Fruit fly (Drosophila melanogaster) whole organism, embryonic: Measurements from ENCODE around the gene Rab3GAP1.

Source experiments
- Abd-B ChIP-seq: fragments of 200-800 bp; sonication (Bioruptor generic); optimal IDR thresholded peaks from 2 replicates; lab custom pipeline; 2018; ENCODE audit warnings: missing biosample characterization, mild to moderate bottlenecking, missing genetic modification characterization, moderate library complexity
- Ada2b ChIP-seq: fragments of 200-800 bp; sonication (Bioruptor generic); IDR thresholded peaks from 2 replicates; pipeline ENCODE4 v1.3.6; 2022; ENCODE audit warnings: missing biosample characterization, missing genetic modification characterization
- Awh ChIP-seq: fragments of 200-800 bp; sonication (Bioruptor generic); IDR thresholded peaks from 2 replicates; pipeline ENCODE4, ENCODE4 v1.3.6; 2022; ENCODE audit warnings: missing biosample characterization, missing genetic modification characterization
- BtbVII ChIP-seq: fragments of 200-800 bp; sonication (Bioruptor generic); optimal IDR thresholded peaks from 3 replicates; lab custom pipeline; 2017; ENCODE audit warnings: missing biosample characterization, mild to moderate bottlenecking, missing genetic modification characterization
- CG11085 ChIP-seq: fragments of 200-800 bp; sonication (Bioruptor generic); IDR thresholded peaks from 2 replicates; pipeline ENCODE4 v1.3.6; 2022; ENCODE audit warnings: missing biosample characterization, missing genetic modification characterization
- CG11093 ChIP-seq: fragments of 200-800 bp; sonication (Bioruptor generic); IDR thresholded peaks from 3 replicates; pipeline ENCODE4 v1.3.6; 2022; ENCODE audit warnings: missing biosample characterization, missing genetic modification characterization
- CG11456 ChIP-seq: fragments of 200-800 bp; sonication (Bioruptor generic); IDR thresholded peaks from 3 replicates; pipeline ENCODE4 v1.3.6; 2022; ENCODE audit warnings: missing biosample characterization, missing genetic modification characterization
- CG13624 ChIP-seq: fragments of 200-800 bp; sonication (Bioruptor generic); optimal IDR thresholded peaks from 2 replicates; lab custom pipeline; 2016; ENCODE audit warnings: missing biosample characterization, missing genetic modification characterization
- CG14441 ChIP-seq: fragments of 200-800 bp; sonication (Bioruptor generic); IDR thresholded peaks from 2 replicates; pipeline ENCODE4 v1.3.6; 2022; ENCODE audit warnings: missing biosample characterization, missing genetic modification characterization
- CG15696 ChIP-seq: fragments of 200-800 bp; sonication (Bioruptor generic); optimal IDR thresholded peaks from 2 replicates; lab custom pipeline; 2019; ENCODE audit warnings: missing biosample characterization, mild to moderate bottlenecking, missing genetic modification characterization, moderate library complexity
- CG32772 ChIP-seq: fragments of 200-800 bp; sonication (Bioruptor generic); IDR thresholded peaks from 2 replicates; pipeline ENCODE4 v1.3.6; 2022; ENCODE audit warnings: missing biosample characterization, missing genetic modification characterization
- CG42726 ChIP-seq: fragments of 200-800 bp; sonication (Bioruptor generic); IDR thresholded peaks from 2 replicates; pipeline ENCODE4 v1.3.6; 2022; ENCODE audit warnings: missing biosample characterization, missing genetic modification characterization; ENCODE audit not compliant: partially characterized antibody
- CG4328 ChIP-seq: fragments of 200-800 bp; sonication (Bioruptor generic); optimal IDR thresholded peaks from 3 replicates; lab custom pipeline; 2017; ENCODE audit warnings: missing biosample characterization, missing genetic modification reagents, missing genetic modification characterization
- CG6791 ChIP-seq: fragments of 200-800 bp; sonication (Bioruptor generic); IDR thresholded peaks from 3 replicates; pipeline ENCODE4 v1.3.6; 2022; ENCODE audit warnings: missing biosample characterization, missing genetic modification characterization; ENCODE audit not compliant: partially characterized antibody
- CG6813 ChIP-seq: fragments of 200-800 bp; sonication (Bioruptor generic); optimal IDR thresholded peaks from 2 replicates; lab custom pipeline; 2017; ENCODE audit warnings: missing biosample characterization, missing genetic modification characterization, mild to moderate bottlenecking, moderate library complexity, missing genetic modification reagents
- CG6854 ChIP-seq: fragments of 200-800 bp; sonication (Bioruptor generic); optimal IDR thresholded peaks from 3 replicates; lab custom pipeline; 2017; ENCODE audit warnings: missing biosample characterization, mild to moderate bottlenecking, missing genetic modification characterization
- CG7928 ChIP-seq: fragments of 200-800 bp; sonication (Bioruptor generic); optimal IDR thresholded peaks from 2 replicates; lab custom pipeline; 2017; ENCODE audit warnings: missing biosample characterization, mild to moderate bottlenecking, missing genetic modification characterization
- CG8290 ChIP-seq, 3 experiments: fragments of 200-800 bp; sonication (Bioruptor generic); optimal IDR thresholded peaks; 2 replicates each; lab custom pipeline; 2016 to 2019; ENCODE audit warnings: missing biosample characterization in 3 of 3, missing genetic modification characterization in 3 of 3, mild to moderate bottlenecking in 2 of 3, moderate library complexity in 1 of 3
- CG9215 ChIP-seq: fragments of 200-800 bp; sonication (Bioruptor generic); IDR thresholded peaks from 2 replicates; pipeline ENCODE4 v1.3.6; 2022; ENCODE audit warnings: missing biosample characterization, missing genetic modification characterization
- CG9817 ChIP-seq: fragments of 200-800 bp; sonication (Bioruptor generic); optimal IDR thresholded peaks from 2 replicates; lab custom pipeline; 2018; ENCODE audit warnings: missing biosample characterization, mild to moderate bottlenecking, missing genetic modification characterization, moderate library complexity
- Deaf1 ChIP-seq: fragments of 200-800 bp; optimal IDR thresholded peaks from 3 replicates; lab custom pipeline; 2019; ENCODE audit warnings: missing biosample characterization, mild to moderate bottlenecking, missing genetic modification characterization, moderate library complexity
- Dfd ChIP-seq, 2 experiments: fragments of >200 bp; optimal IDR thresholded peaks; 2 replicates each; lab custom pipeline; 2017; ENCODE audit warnings: missing biosample characterization in 2 of 2, missing genetic modification characterization in 2 of 2
- Dll ChIP-seq: fragments of 200-800 bp; sonication (Bioruptor generic); IDR thresholded peaks from 4 replicates; pipeline ENCODE4 v1.3.6; 2022; ENCODE audit warnings: missing biosample characterization, missing genetic modification characterization; ENCODE audit not compliant: partially characterized antibody
- Dref ChIP-seq: fragments of 200-800 bp; sonication (Bioruptor generic); IDR thresholded peaks from 2 replicates; pipeline ENCODE4 v1.3.6; 2022; ENCODE audit warnings: missing biosample characterization, missing genetic modification characterization
- Gsc ChIP-seq: fragments of 200-800 bp; sonication (Bioruptor generic); IDR thresholded peaks from 2 replicates; pipeline ENCODE4 v1.3.6; 2022; ENCODE audit warnings: missing biosample characterization, missing genetic modification characterization
- HmgD ChIP-seq: fragments of 200-800 bp; sonication (Bioruptor generic); optimal IDR thresholded peaks from 3 replicates; lab custom pipeline; 2016; ENCODE audit warnings: missing biosample characterization, missing genetic modification characterization
- Hr3 ChIP-seq: fragments of 200-800 bp; sonication (Bioruptor generic); optimal IDR thresholded peaks from 3 replicates; lab custom pipeline; 2016; ENCODE audit warnings: missing biosample characterization, missing genetic modification characterization
- Jarid2 ChIP-seq: fragments of 200-800 bp; sonication (Bioruptor generic); optimal IDR thresholded peaks from 3 replicates; lab custom pipeline; 2017; ENCODE audit warnings: mild to moderate bottlenecking, missing biosample characterization, missing genetic modification reagents, missing genetic modification characterization
- Lim3 ChIP-seq: fragments of 200-800 bp; sonication (Bioruptor generic); IDR thresholded peaks from 2 replicates; pipeline ENCODE4 v1.3.6; 2022; ENCODE audit warnings: missing biosample characterization, missing genetic modification characterization
- Mrtf ChIP-seq: fragments of 200-800 bp; sonication (Bioruptor generic); IDR thresholded peaks from 3 replicates; pipeline ENCODE4 v1.3.6; 2022; ENCODE audit warnings: missing biosample characterization, missing genetic modification characterization
- Nf-YC ChIP-seq: fragments of 200-800 bp; optimal IDR thresholded peaks from 3 replicates; lab custom pipeline; 2019; ENCODE audit warnings: missing biosample characterization, mild to moderate bottlenecking, missing genetic modification characterization, moderate library complexity
- Side ChIP-seq: fragments of 200-800 bp; sonication (Bioruptor generic); optimal IDR thresholded peaks from 2 replicates; lab custom pipeline; 2016; ENCODE audit warnings: missing biosample characterization, missing genetic modification characterization
- Sin3A ChIP-seq: fragments of >200 bp; optimal IDR thresholded peaks from 2 replicates; lab custom pipeline; 2018
- Sox102F ChIP-seq: fragments of 200-800 bp; sonication (Bioruptor generic); optimal IDR thresholded peaks from 2 replicates; lab custom pipeline; 2018; ENCODE audit warnings: missing biosample characterization, mild to moderate bottlenecking, missing genetic modification characterization, moderate library complexity
- Tbp ChIP-seq: fragments of >200 bp; optimal IDR thresholded peaks from 2 replicates; lab custom pipeline; 2018; ENCODE audit warnings: missing biosample characterization, missing genetic modification characterization
- ac ChIP-seq: fragments of 200-800 bp; sonication (Bioruptor generic); optimal IDR thresholded peaks from 3 replicates; lab custom pipeline; 2017; ENCODE audit warnings: missing biosample characterization, mild to moderate bottlenecking, missing genetic modification characterization
- btn ChIP-seq: fragments of 200-800 bp; sonication (Bioruptor generic); optimal IDR thresholded peaks from 2 replicates; lab custom pipeline; 2016; ENCODE audit warnings: missing biosample characterization, missing genetic modification characterization
- chn ChIP-seq: fragments of 200-800 bp; sonication (Bioruptor generic); optimal IDR thresholded peaks from 2 replicates; lab custom pipeline; 2016; ENCODE audit warnings: missing biosample characterization, missing genetic modification characterization
- da ChIP-seq: fragments of 200-800 bp; sonication (Bioruptor generic); optimal IDR thresholded peaks from 2 replicates; lab custom pipeline; 2016; ENCODE audit warnings: missing biosample characterization, missing genetic modification characterization
- dati ChIP-seq: fragments of 200-800 bp; sonication (Bioruptor generic); IDR thresholded peaks from 2 replicates; pipeline ENCODE4 v1.3.6; 2022; ENCODE audit warnings: missing biosample characterization, missing genetic modification characterization
- dimm ChIP-seq: fragments of 200-800 bp; sonication (Bioruptor generic); IDR thresholded peaks from 2 replicates; pipeline ENCODE4 v1.3.6; 2022; ENCODE audit warnings: missing biosample characterization, missing genetic modification characterization
- ems ChIP-seq: fragments of 200-800 bp; sonication (Bioruptor generic); optimal IDR thresholded peaks from 3 replicates; lab custom pipeline; 2016; ENCODE audit warnings: missing biosample characterization, missing genetic modification characterization
- ewg ChIP-seq: fragments of 200-800 bp; sonication (Bioruptor generic); optimal IDR thresholded peaks from 3 replicates; lab custom pipeline; 2017; ENCODE audit warnings: mild to moderate bottlenecking, missing biosample characterization, missing genetic modification reagents, missing genetic modification characterization
- fd3F ChIP-seq: fragments of 200-800 bp; sonication (Bioruptor generic); optimal IDR thresholded peaks from 2 replicates; lab custom pipeline; 2018; ENCODE audit warnings: missing biosample characterization, mild to moderate bottlenecking, missing genetic modification characterization, moderate library complexity
- her ChIP-seq: fragments of 200-800 bp; sonication (Bioruptor generic); optimal IDR thresholded peaks from 2 replicates; lab custom pipeline; 2016; ENCODE audit warnings: missing biosample characterization, missing genetic modification characterization
- ken ChIP-seq: fragments of 200-800 bp; sonication (Bioruptor generic); IDR thresholded peaks from 3 replicates; pipeline ENCODE4 v1.3.6; 2022; ENCODE audit warnings: missing biosample characterization, missing genetic modification characterization
- lbe ChIP-seq: fragments of 200-800 bp; sonication (Bioruptor generic); optimal IDR thresholded peaks from 2 replicates; lab custom pipeline; 2016; ENCODE audit warnings: missing biosample characterization, mild to moderate bottlenecking, missing genetic modification characterization
- lola ChIP-seq, 3 experiments: fragments of >200 bp in 2 of 3; fragments of 200-800 bp in 1 of 3; sonication (Bioruptor generic) in 1 of 3; optimal IDR thresholded peaks; 2 replicates each; lab custom pipeline; 2017 to 2019; ENCODE audit warnings: missing biosample characterization in 3 of 3, missing genetic modification characterization in 3 of 3, mild to moderate bottlenecking in 1 of 3, moderate library complexity in 1 of 3
- scrt ChIP-seq: fragments of 200-800 bp; sonication (Bioruptor generic); optimal IDR thresholded peaks from 2 replicates; lab custom pipeline; 2018; ENCODE audit warnings: missing biosample characterization, mild to moderate bottlenecking, missing genetic modification characterization, moderate library complexity
- slp2 ChIP-seq: fragments of 200-800 bp; sonication (Bioruptor generic); optimal IDR thresholded peaks from 2 replicates; lab custom pipeline; 2016; ENCODE audit warnings: missing biosample characterization, missing genetic modification characterization
- yki ChIP-seq: fragments of >200 bp; optimal IDR thresholded peaks from 3 replicates; lab custom pipeline; 2018
- zf30C ChIP-seq: fragments of 200-800 bp; sonication (Bioruptor generic); optimal IDR thresholded peaks from 3 replicates; lab custom pipeline; 2018; ENCODE audit warnings: missing biosample characterization, mild to moderate bottlenecking, missing genetic modification characterization

Gene Rab3GAP1

DNA sequence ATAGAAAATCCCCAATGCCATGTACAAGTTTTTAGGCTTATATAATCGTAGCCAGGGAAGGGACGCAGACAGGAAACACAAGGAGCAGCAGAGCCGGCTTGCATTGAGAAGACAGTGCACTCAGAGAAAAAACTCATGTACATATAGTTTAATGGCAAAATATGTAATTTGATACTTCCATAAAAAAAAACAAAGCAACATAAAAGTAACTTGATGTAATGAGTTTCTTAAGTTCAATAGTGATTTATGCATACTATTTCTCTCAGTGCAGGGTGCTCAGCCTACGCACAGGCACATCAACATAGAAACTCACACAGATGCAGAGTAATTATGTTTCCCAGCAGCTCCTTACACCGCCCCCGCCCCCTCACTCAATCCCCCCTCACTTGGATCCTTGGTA lies 9.8 kb upstream of the Rab3GAP1 start (continued):
- TF ChIP-seq Ada2b (GFP tag; lab: Robert Waterston, UW): peak; percentile 77
- no peak for TF ChIP-seq Dref
- peak; percentile 17 for TF ChIP-seq Nf-YC (tag; lab: Kevin White, UChicago)
- peak; percentile 56 for TF ChIP-seq chn (GFP tag; lab: Kevin White, UChicago)
- TF ChIP-seq CG13624 (GFP tag; lab: Kevin White, UChicago): peak; percentile 66
- TF ChIP-seq ac (GFP tag; lab: Kevin White, UChicago): no peak
- no peak for TF ChIP-seq HmgD
- TF ChIP-seq CG14441 (GFP tag; lab: Robert Waterston, UW): peak; percentile 62
- TF ChIP-seq Side: peak; percentile 7
- TF ChIP-seq lbe (GFP tag; lab: Kevin White, UChicago): no peak
- TF ChIP-seq scrt (GFP tag; lab: Kevin White, UChicago): peak; percentile 52
- TF ChIP-seq CG9215 (GFP tag; lab: Robert Waterston, UW): peak; percentile 59
- no peak for TF ChIP-seq Gsc (GFP tag; lab: Robert Waterston, UW)
- TF ChIP-seq Abd-B: peak; percentile 19
- TF ChIP-seq CG4328 (GFP tag; lab: Kevin White, UChicago): peak; percentile 10
- TF ChIP-seq Dfd (GFP tag; optimal IDR thresholded peaks at IDR 0.05; lab: Kevin White, UChicago): no peak
- TF ChIP-seq CG6854 (GFP tag; lab: Kevin White, UChicago): peak; percentile 70
- TF ChIP-seq slp2: no peak
- TF ChIP-seq Deaf1 (tag; lab: Kevin White, UChicago): peak; percentile 46
- peak; percentile 6 for TF ChIP-seq CG7928
- no peak for TF ChIP-seq Tbp (GFP tag; lab: Kevin White, UChicago)
- peak; percentile 59; the same call in 1 of the 3 replicates for TF ChIP-seq Mrtf (GFP tag; lab: Robert Waterston, UW)
- TF ChIP-seq CG32772: peak; percentile 58; the same call in 1 of the 2 replicates
- peak; percentile 51 for TF ChIP-seq Hr3 (GFP tag; lab: Kevin White, UChicago)
- no peak for TF ChIP-seq ems (GFP tag; lab: Kevin White, UChicago)
- TF ChIP-seq BtbVII (GFP tag; lab: Kevin White, UChicago): peak; percentile 70
- peak; percentile 71 for TF ChIP-seq CG9817 (tag; lab: Kevin White, UChicago)
- peak; percentile 26 for TF ChIP-seq dimm (GFP tag; lab: Robert Waterston, UW)
- no peak for TF ChIP-seq da (GFP tag; lab: Kevin White, UChicago)
- no peak for TF ChIP-seq CG15696 (tag; lab: Kevin White, UChicago)
- TF ChIP-seq zf30C (GFP tag; lab: Kevin White, UChicago): peak; percentile 49
- no peak for TF ChIP-seq dati
- TF ChIP-seq fd3F: peak; percentile 46
- TF ChIP-seq Awh (GFP tag; lab: Robert Waterston, UW): peak; percentile 16; the same call in 1 of the 2 replicates
- no peak for TF ChIP-seq Lim3 (GFP tag; lab: Robert Waterston, UW)
- peak; percentile 63 for TF ChIP-seq CG11093 (GFP tag; lab: Robert Waterston, UW)
- TF ChIP-seq Sin3A (lab: Kevin White, UChicago): no peak
- TF ChIP-seq ewg (GFP tag; lab: Kevin White, UChicago): peak; percentile 55
- no peak for TF ChIP-seq btn (GFP tag; lab: Kevin White, UChicago)
- TF ChIP-seq CG11456 (GFP tag; lab: Robert Waterston, UW): peak; percentile 75
- TF ChIP-seq Jarid2 (GFP tag; lab: Kevin White, UChicago): no peak
- TF ChIP-seq CG6813: peak; percentile 5
- TF ChIP-seq yki (lab: Kevin White, UChicago): no peak
- TF ChIP-seq CG8290 (GFP tag; optimal IDR thresholded peaks at IDR 0.05; lab: Kevin White, UChicago): no peak
- TF ChIP-seq CG8290 (tag; optimal IDR thresholded peaks at IDR 0.05; lab: Kevin White, UChicago): peak in 1 of 2 experiments; percentile 72
- TF ChIP-seq CG11085 (GFP tag; lab: Robert Waterston, UW): peak; percentile 57
- no peak for TF ChIP-seq CG42726 (GFP tag; lab: Robert Waterston, UW)
- TF ChIP-seq lola (GFP tag; optimal IDR thresholded peaks at IDR 0.05; lab: Kevin White, UChicago): no peak
- peak; percentile 74 for TF ChIP-seq Sox102F
- TF ChIP-seq CG6791 (GFP tag; lab: Robert Waterston, UW): no peak
- TF ChIP-seq ken: peak; percentile 78
- no peak for TF ChIP-seq Dll
- TF ChIP-seq her (GFP tag; lab: Kevin White, UChicago): peak; percentile 55
